Fruit fly (Drosophila melanogaster) whole organism: ENCODE results near the gene Cpr62Ba.

Experiments used
- CG8478 ChIP-seq: fragments of >200 bp; optimal IDR thresholded peaks from 2 replicates; lab custom pipeline; 2018; ENCODE audit warnings: inconsistent platforms
- Dll ChIP-seq: fragments of >200 bp; optimal IDR thresholded peaks from 2 replicates; lab custom pipeline; 2017
- EcR ChIP-seq, 2 experiments: fragments of >200 bp; optimal IDR thresholded peaks; 2 replicates each; lab custom pipeline; 2017; ENCODE audit warnings: missing biosample characterization in 2 of 2, missing genetic modification characterization in 2 of 2, missing genetic modification reagents in 2 of 2
- pan ChIP-seq: fragments of >200 bp; optimal IDR thresholded peaks from 2 replicates; lab custom pipeline; 2017
- psq ChIP-seq: fragments of >200 bp; optimal IDR thresholded peaks from 2 replicates; lab custom pipeline; 2017
- usp ChIP-seq: fragments of >200 bp; optimal IDR thresholded peaks from 2 replicates; lab custom pipeline; 2017; ENCODE audit warnings: missing biosample characterization, missing genetic modification characterization, mixed read lengths

The Cpr62Ba gene

dm6 chr3L:1856467-1857350 lies 25.1 kb upstream of the Cpr62Ba start, which contains the start of gene CG12024:
TSS of gene CG12024 (plus strand) at chr3L:1857165.
- TF ChIP-seq EcR (GFP tag; optimal IDR thresholded peaks at IDR 0.05; lab: Kevin White, UChicago): no peak
- no peak for TF ChIP-seq CG8478 (lab: Kevin White, UChicago)
- TF ChIP-seq usp: no peak
- no peak for TF ChIP-seq Dll
- TF ChIP-seq pan (lab: Kevin White, UChicago): no peak
- no peak for TF ChIP-seq psq

DNA sequence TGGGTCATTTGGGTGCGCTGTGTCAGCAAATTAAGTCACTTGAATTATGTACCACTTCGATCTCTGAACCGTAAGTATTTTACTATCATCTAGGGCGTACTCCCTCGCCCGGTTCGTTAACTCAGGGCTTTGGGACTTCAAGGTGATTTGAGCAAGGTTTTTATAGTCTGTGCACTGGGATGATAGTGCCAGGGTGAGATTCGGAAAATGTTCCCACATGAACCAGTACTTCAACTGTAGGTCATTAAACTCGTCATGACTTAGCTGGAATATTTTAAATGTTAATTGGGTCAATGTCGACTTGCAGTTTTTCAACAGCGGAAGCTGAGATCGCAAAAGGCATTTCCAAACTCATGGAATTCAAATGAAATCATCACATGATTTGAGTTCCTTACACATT lies 23.9 kb upstream of the Cpr62Ba start, which contains the start of gene CNMa:
Gene CNMa (minus strand): TSS at position 101 of the 400 bp plus-strand sequence.
- no peak for TF ChIP-seq psq
- TF ChIP-seq EcR (GFP tag; optimal IDR thresholded peaks at IDR 0.05; lab: Kevin White, UChicago): no peak
- no peak for TF ChIP-seq usp
- no peak for TF ChIP-seq Dll
- TF ChIP-seq pan (lab: Kevin White, UChicago): no peak
- no peak for TF ChIP-seq CG8478 (lab: Kevin White, UChicago)

DNA sequence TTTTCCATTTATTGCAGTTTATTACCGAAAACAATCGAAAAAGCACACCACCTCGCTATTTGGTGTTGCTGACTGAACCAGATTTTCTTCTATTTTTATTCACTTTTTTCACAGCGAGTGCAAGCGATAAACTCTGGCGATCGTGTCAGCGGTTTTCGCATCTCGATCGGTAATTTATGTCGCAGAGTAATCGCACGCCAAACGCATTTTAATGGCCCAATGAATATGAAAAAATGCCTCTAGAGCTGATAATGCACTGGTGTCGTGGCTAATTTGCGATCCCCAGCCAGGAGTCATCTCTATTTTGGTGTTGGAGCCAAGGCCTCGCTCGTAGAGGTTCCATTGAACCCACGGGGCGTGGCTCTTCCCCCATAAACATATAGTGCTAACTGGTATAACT lies 21.7 kb upstream of the Cpr62Ba start:
- TF ChIP-seq pan (lab: Kevin White, UChicago) (no peak), Dll (no peak), usp (no peak), EcR (GFP tag; optimal IDR thresholded peaks at IDR 0.05; lab: Kevin White, UChicago) (no peak), CG8478 (lab: Kevin White, UChicago) (no peak), psq (no peak)

- no peak for TF ChIP-seq Dll
- TF ChIP-seq psq: no peak
Observed at dm6 chr3L:1850498-1850897, 18.9 kb upstream of the Cpr62Ba start.

DNA sequence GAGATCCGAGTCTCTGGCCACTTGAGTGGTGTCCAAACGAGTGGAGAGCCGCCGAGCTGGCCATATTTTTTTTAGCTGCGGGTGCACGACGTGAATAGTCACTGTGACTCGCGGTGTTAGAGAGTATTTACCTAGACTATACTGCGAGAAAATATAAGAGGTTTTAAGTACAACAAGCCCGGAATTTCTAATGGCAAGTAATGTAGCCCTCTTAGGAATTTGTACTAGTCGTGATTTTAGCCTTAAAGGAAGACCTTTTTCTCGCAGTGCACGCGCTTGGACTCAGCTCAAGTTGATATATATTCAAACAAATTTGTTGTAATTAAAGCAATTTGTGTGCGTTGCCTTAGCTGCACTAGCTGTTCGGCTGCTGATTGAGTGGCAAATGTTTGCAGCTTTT lies 13.0 kb upstream of the Cpr62Ba start:
- no peak for TF ChIP-seq CG8478 (lab: Kevin White, UChicago)
- no peak for TF ChIP-seq usp
- no peak for TF ChIP-seq pan (lab: Kevin White, UChicago)
- TF ChIP-seq psq: no peak
- no peak for TF ChIP-seq EcR (GFP tag; optimal IDR thresholded peaks at IDR 0.05; lab: Kevin White, UChicago)
- no peak for TF ChIP-seq Dll

dm6 chr3L:1841984-1842383 lies 10.4 kb upstream of the Cpr62Ba start, which contains the start of gene Cpr62Bc:
TSS of gene Cpr62Bc (minus strand) at chr3L:1842084.
- TF ChIP-seq usp (no peak), Dll (no peak), psq (no peak)

DNA sequence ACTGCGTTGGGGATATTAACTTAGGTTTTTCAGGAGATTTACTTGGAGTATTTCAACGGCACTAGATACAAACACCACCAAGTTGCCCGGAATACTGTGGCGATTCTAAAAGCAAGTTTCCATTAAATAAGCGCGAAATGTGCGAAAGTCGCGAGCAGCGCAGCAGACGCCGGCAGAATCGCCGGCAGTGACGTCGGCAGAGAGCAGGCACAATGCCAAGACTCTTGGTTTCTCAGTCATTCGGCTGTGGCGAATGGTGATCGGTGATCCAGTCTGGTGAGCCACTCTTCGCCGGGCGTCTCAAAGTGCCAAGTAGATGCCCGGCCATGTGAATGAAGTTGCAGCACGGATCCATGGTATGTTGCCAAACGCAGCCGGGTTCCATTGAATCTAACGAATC lies 3.5 kb upstream of the Cpr62Ba start, which contains the start of gene Cpr62Bb:
Gene Cpr62Bb (minus strand): TSS at position 101 of the 400 bp plus-strand sequence.
- TF ChIP-seq CG8478 (lab: Kevin White, UChicago) (no peak), psq (no peak), usp (no peak), pan (lab: Kevin White, UChicago) (no peak), EcR (GFP tag; optimal IDR thresholded peaks at IDR 0.05; lab: Kevin White, UChicago) (no peak), Dll (no peak)

DNA sequence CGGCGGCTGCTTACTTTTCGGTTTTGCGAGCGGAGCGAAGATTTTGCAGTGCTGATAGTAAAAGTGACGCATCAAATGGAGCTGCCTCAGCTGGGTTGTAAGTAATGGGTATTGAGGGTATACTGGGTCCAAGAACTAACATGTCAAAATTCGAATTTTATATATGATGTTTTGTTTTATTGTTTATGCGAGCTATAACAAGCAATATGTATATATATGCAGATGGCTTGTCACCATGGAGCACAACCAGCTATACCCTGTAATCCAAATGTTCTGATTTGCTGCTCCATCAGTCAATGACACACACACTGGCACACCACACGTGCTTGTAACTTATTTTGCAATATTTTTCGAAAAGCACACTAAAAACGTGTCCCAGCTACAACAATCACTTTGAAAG lies 2.0 kb downstream of the Cpr62Ba start:
- TF ChIP-seq pan (lab: Kevin White, UChicago) (peak; percentile 65), Dll (no peak)

DNA sequence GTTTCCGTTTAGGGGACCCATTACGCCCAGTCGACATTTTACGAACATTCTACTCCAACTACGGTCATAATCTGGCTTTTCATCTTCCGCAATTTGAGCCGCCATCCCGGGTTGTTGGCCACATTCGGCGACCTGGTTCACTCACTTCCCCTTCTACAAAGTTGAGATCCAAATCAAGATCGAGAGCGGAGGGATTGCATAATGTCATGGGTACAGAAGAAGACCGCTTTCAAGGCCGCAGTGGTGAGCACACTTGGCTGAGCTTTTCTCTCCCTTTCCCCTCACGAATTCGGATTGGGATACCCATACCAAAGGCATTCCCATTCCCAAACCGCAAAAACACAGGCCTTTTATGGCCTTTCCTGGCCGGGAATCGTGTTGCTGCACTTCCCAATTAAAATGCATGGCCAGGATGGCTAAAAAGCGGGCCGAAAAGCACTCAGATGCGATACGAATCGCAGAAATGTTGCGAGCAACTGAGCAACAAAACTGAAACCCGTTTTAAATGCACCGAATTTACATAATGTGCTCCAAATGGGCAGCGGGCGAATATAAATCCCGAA lies 3.7 kb downstream of the Cpr62Ba start:
- TF ChIP-seq Dll: no peak
- no peak for TF ChIP-seq pan (lab: Kevin White, UChicago)
- no peak for TF ChIP-seq CG8478 (lab: Kevin White, UChicago)
- no peak for TF ChIP-seq psq
- TF ChIP-seq usp: no peak
- TF ChIP-seq EcR (GFP tag; optimal IDR thresholded peaks at IDR 0.05; lab: Kevin White, UChicago): no peak

DNA sequence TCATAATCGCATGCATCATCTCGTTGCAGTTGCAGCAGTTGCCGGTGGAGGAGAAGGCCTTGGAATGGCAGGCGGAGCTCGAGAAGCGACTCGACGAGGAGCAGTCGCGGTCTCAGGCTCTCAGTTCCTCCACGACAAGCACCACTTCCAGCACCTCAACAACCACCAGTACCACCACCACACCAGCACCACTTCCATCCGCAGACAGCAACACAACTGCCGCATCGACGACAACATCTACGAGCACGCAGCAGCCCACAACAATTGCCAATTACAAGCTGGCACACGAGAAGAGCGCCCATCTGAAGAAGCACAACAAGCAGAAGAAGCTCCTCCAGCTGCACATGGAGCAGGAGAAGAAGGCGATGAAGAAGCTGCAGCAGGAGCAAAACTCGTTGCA lies 9.2 kb downstream of the Cpr62Ba start:
- TF ChIP-seq EcR (GFP tag; optimal IDR thresholded peaks at IDR 0.05; lab: Kevin White, UChicago): no peak
- no peak for TF ChIP-seq usp
- no peak for TF ChIP-seq CG8478 (lab: Kevin White, UChicago)
- TF ChIP-seq pan (lab: Kevin White, UChicago): no peak
- TF ChIP-seq psq: no peak
- TF ChIP-seq Dll: no peak

dm6 chr3L:1821140-1821539 lies 10.4 kb downstream of the Cpr62Ba start:
- TF ChIP-seq psq (no peak), usp (no peak), Dll (no peak), EcR (GFP tag; optimal IDR thresholded peaks at IDR 0.05; lab: Kevin White, UChicago) (no peak), CG8478 (lab: Kevin White, UChicago) (no peak), pan (lab: Kevin White, UChicago) (no peak)

dm6 chr3L:1818834-1819233 lies 12.7 kb downstream of the Cpr62Ba start:
- no peak for TF ChIP-seq psq
- no peak for TF ChIP-seq CG8478 (lab: Kevin White, UChicago)
- no peak for TF ChIP-seq usp
- no peak for TF ChIP-seq pan (lab: Kevin White, UChicago)
- no peak for TF ChIP-seq Dll
- no peak for TF ChIP-seq EcR (GFP tag; optimal IDR thresholded peaks at IDR 0.05; lab: Kevin White, UChicago)

dm6 chr3L:1817405-1817804 lies 14.2 kb downstream of the Cpr62Ba start:
- no peak for TF ChIP-seq usp
- TF ChIP-seq EcR (GFP tag; optimal IDR thresholded peaks at IDR 0.05; lab: Kevin White, UChicago): no peak
- TF ChIP-seq pan (lab: Kevin White, UChicago): no peak
- TF ChIP-seq Dll: no peak
- TF ChIP-seq CG8478 (lab: Kevin White, UChicago): no peak
- TF ChIP-seq psq: no peak
